Worm (Caenorhabditis elegans) whole organism, L1 larva: ENCODE data around the gene T26H5.9.

ENCODE experiments used
- C16A3.4 ChIP-seq: fragments of 150-350 bp; optimal IDR thresholded peaks from 2 replicates; lab custom pipeline; 2014; ENCODE audit warnings: missing biosample characterization, missing genetic modification characterization
- ama-1 ChIP-seq: fragments of 150-350 bp; optimal IDR thresholded peaks from 2 replicates; lab custom pipeline; 2014
- blmp-1 ChIP-seq: fragments of 150-350 bp; optimal IDR thresholded peaks from 2 replicates; lab custom pipeline; 2014; ENCODE audit warnings: missing biosample characterization, missing genetic modification characterization
- ceh-63 ChIP-seq: fragments of 200-800 bp; sonication (Bioruptor generic); optimal IDR thresholded peaks from 2 replicates; lab custom pipeline; 2018; ENCODE audit warnings: mild to moderate bottlenecking, missing genetic modification characterization, missing compliant biosample characterization
- ceh-8 ChIP-seq: fragments of 200-800 bp; sonication (Bioruptor generic); optimal IDR thresholded peaks from 2 replicates; lab custom pipeline; 2018; ENCODE audit warnings: mild to moderate bottlenecking, missing genetic modification characterization, moderate library complexity, missing compliant biosample characterization
- ceh-82 ChIP-seq, 3 experiments: fragments of 150-350 bp in 1 of 3; sonication (generic microtip) in 2 of 3; optimal IDR thresholded peaks; 2 replicates each; lab custom pipeline; 2014 to 2017; ENCODE audit warnings: missing biosample characterization in 3 of 3, missing genetic modification characterization in 3 of 3
- dsc-1 ChIP-seq: sonication (generic microtip); optimal IDR thresholded peaks from 2 replicates; lab custom pipeline; 2016; ENCODE audit warnings: mild to moderate bottlenecking, missing genetic modification characterization, missing compliant biosample characterization
- efl-3 ChIP-seq: fragments of 200-800 bp; sonication (Bioruptor generic); optimal IDR thresholded peaks from 2 replicates; lab custom pipeline; 2018; ENCODE audit warnings: mild to moderate bottlenecking, missing genetic modification characterization, missing compliant biosample characterization
- egl-13 ChIP-seq: sonication (generic microtip); optimal IDR thresholded peaks from 2 replicates; lab custom pipeline; 2016; ENCODE audit warnings: missing genotype, missing genetic modification reagents, missing genetic modification characterization, missing compliant biosample characterization
- egl-27 ChIP-seq, 2 experiments: fragments of 150-350 bp in 1 of 2; sonication (generic microtip); optimal IDR thresholded peaks; 3 replicates each; lab custom pipeline; 2017 to 2018; ENCODE audit warnings: missing biosample characterization in 2 of 2, missing genetic modification characterization in 2 of 2, missing genetic modification reagents in 2 of 2
- elt-2 ChIP-seq: sonication (generic microtip); optimal IDR thresholded peaks from 2 replicates; lab custom pipeline; 2016; ENCODE audit warnings: missing genetic modification characterization, mild to moderate bottlenecking, inconsistent platforms, missing compliant biosample characterization, missing genetic modification reagents
- elt-3 ChIP-seq, 6 experiments: fragments of 150-350 bp in 1 of 6; sonication (generic microtip); optimal IDR thresholded peaks; 2 replicates each; lab custom pipeline; 2017 to 2018; ENCODE audit warnings: missing biosample characterization in 6 of 6, missing genetic modification characterization in 6 of 6, inconsistent platforms in 1 of 6
- fkh-4 ChIP-seq: sonication (generic microtip); optimal IDR thresholded peaks from 2 replicates; lab custom pipeline; 2016; ENCODE audit warnings: missing compliant biosample characterization, missing genetic modification characterization, borderline replicate concordance
- fos-1 ChIP-seq: fragments of 150-350 bp; optimal IDR thresholded peaks from 2 replicates; lab custom pipeline; 2014; ENCODE audit warnings: missing biosample characterization, missing genetic modification characterization
- grh-1 ChIP-seq: fragments of 200-800 bp; sonication (Bioruptor generic); IDR thresholded peaks from 2 replicates; pipeline ENCODE4 v1.3.6; 2022; ENCODE audit warnings: missing genetic modification reagents, missing genetic modification characterization, missing compliant biosample characterization
- hpl-2 ChIP-seq: fragments of 150-350 bp; optimal IDR thresholded peaks from 2 replicates; lab custom pipeline; 2014; ENCODE audit warnings: missing biosample characterization, missing genetic modification reagents, missing genetic modification characterization
- jun-1 ChIP-seq: fragments of 150-350 bp; optimal IDR thresholded peaks from 2 replicates; lab custom pipeline; 2014; ENCODE audit warnings: missing biosample characterization, missing genetic modification reagents, missing genetic modification characterization
- lin-13 ChIP-seq: fragments of 150-350 bp; optimal IDR thresholded peaks from 2 replicates; lab custom pipeline; 2014; ENCODE audit warnings: missing biosample characterization, missing genetic modification reagents, missing genetic modification characterization
- lin-15B ChIP-seq: fragments of 150-350 bp; sonication (generic microtip); optimal IDR thresholded peaks from 3 replicates; lab custom pipeline; 2014; ENCODE audit warnings: missing biosample characterization, missing genetic modification characterization
- mab-9 ChIP-seq: fragments of 200-800 bp; sonication (Bioruptor generic); IDR thresholded peaks from 2 replicates; pipeline ENCODE4 v1.3.6; 2022; ENCODE audit warnings: missing genetic modification reagents, missing genetic modification characterization, missing compliant biosample characterization
- mef-2 ChIP-seq: fragments of 150-350 bp; optimal IDR thresholded peaks from 2 replicates; lab custom pipeline; 2014; ENCODE audit warnings: missing biosample characterization, missing genetic modification characterization
- mep-1 ChIP-seq: fragments of 150-350 bp; optimal IDR thresholded peaks from 2 replicates; lab custom pipeline; 2014; ENCODE audit warnings: missing biosample characterization, missing genetic modification characterization
- nhr-12 ChIP-seq: sonication (generic microtip); optimal IDR thresholded peaks from 2 replicates; lab custom pipeline; 2017; ENCODE audit warnings: missing biosample characterization, missing genetic modification characterization
- nhr-237 ChIP-seq: fragments of 150-350 bp; optimal IDR thresholded peaks from 2 replicates; lab custom pipeline; 2014; ENCODE audit warnings: missing biosample characterization, missing genetic modification characterization
- nhr-71 ChIP-seq: sonication (generic microtip); optimal IDR thresholded peaks from 2 replicates; lab custom pipeline; 2016; ENCODE audit warnings: mild to moderate bottlenecking, missing genetic modification characterization, moderate library complexity, missing compliant biosample characterization
- nhr-76 ChIP-seq: sonication (generic microtip); optimal IDR thresholded peaks from 2 replicates; lab custom pipeline; 2017; ENCODE audit warnings: missing biosample characterization, missing genetic modification characterization
- nhr-77 ChIP-seq: fragments of 150-350 bp; optimal IDR thresholded peaks from 2 replicates; lab custom pipeline; 2014; ENCODE audit warnings: missing biosample characterization, missing genetic modification characterization
- pqm-1 ChIP-seq: sonication (generic microtip); optimal IDR thresholded peaks from 3 replicates; lab custom pipeline; 2017; ENCODE audit warnings: missing biosample characterization, missing genetic modification characterization
- skn-1 ChIP-seq: fragments of 150-350 bp; optimal IDR thresholded peaks from 2 replicates; lab custom pipeline; 2014; ENCODE audit warnings: missing biosample characterization, missing genetic modification characterization
- sptf-1 ChIP-seq: fragments of 150-350 bp; optimal IDR thresholded peaks from 2 replicates; lab custom pipeline; 2014; ENCODE audit warnings: missing biosample characterization, missing genetic modification characterization
- swsn-7 ChIP-seq: sonication (generic microtip); optimal IDR thresholded peaks from 2 replicates; lab custom pipeline; 2016; ENCODE audit warnings: missing genetic modification characterization, missing compliant biosample characterization
- unc-130 ChIP-seq: fragments of 150-350 bp; optimal IDR thresholded peaks from 2 replicates; lab custom pipeline; 2017; ENCODE audit warnings: missing biosample characterization, missing genetic modification characterization, inconsistent platforms
- unc-30 ChIP-seq: sonication (generic microtip); optimal IDR thresholded peaks from 2 replicates; lab custom pipeline; 2017; ENCODE audit warnings: missing biosample characterization, missing genetic modification characterization
- unc-86 ChIP-seq: sonication (generic microtip); optimal IDR thresholded peaks from 2 replicates; lab custom pipeline; 2016; ENCODE audit warnings: missing genetic modification characterization, missing compliant biosample characterization
- vab-15 ChIP-seq: sonication (generic microtip); optimal IDR thresholded peaks from 2 replicates; lab custom pipeline; 2017; ENCODE audit warnings: missing genotype, mild to moderate bottlenecking, missing genetic modification characterization, missing compliant biosample characterization
- xbp-1 ChIP-seq: sonication (generic microtip); optimal IDR thresholded peaks from 2 replicates; lab custom pipeline; 2016; ENCODE audit warnings: missing genetic modification characterization, missing compliant biosample characterization
- ztf-11 ChIP-seq, 2 experiments: sonication (generic microtip); optimal IDR thresholded peaks; 2 replicates each; lab custom pipeline; 2016 to 2017; ENCODE audit warnings: missing genetic modification characterization in 2 of 2, missing biosample characterization in 1 of 2, missing compliant biosample characterization in 1 of 2

Gene T26H5.9

DNA sequence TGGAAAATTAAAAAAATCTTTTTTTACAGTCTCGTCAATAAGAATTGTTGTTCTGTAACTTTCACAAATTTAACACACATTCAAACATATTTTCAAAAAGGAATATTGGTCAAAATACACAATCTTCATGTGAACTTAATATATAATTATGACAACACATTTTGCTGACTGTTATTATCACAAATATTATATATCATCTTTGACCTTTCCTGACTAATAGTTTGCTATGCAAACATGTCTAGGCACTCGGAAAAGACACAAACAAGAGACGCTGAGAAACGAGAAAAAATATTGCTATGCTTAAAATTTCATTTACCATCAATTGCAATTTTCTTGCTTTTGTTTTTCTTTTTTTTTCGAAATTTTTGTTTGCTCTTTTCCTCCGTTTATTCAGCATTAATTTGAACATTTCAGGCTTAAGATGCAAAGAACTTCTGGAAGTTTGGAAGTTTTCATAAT, 42.8 kb upstream of the T26H5.9 start, which contains the start of gene fbxa-135:
fbxa-135 (plus strand) TSS at position 409 of the 459 bp plus-strand sequence.
- peak; percentile 3 for TF ChIP-seq elt-2 (tag; lab: Kevin White, UChicago)
- no peak for TF ChIP-seq elt-3 (tag; optimal IDR thresholded peaks at IDR 0.05; lab: Kevin White, UChicago)

DNA sequence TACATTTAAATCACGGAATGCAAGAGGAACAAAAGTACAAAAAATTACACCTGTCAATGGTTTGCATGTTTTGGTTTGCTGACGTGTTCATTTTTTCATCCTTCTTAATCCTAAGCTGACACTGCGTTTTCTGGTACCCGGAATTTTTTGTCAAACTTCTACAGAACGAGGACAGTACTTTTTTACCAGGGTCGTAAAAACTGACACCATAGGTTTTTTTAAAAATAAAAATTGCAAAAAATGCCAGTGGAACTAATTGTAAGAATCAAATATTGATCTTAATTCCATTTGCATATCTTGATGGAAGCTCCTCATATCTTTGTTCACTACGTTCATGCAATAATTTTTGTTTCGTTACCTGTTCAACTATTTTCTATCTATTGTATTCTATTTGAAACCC, 39.9 kb upstream of the T26H5.9 start, which contains the start of gene srh-258:
srh-258 (plus strand) TSS at position 301 of the 400 bp plus-strand sequence.
- TF ChIP-seq ceh-82 (tag; optimal IDR thresholded peaks at IDR 0.05; lab: Kevin White, UChicago) (no peak), fos-1 (tag; lab: Kevin White, UChicago) (no peak), fkh-4 (tag; lab: Kevin White, UChicago) (no peak)

ce11 chrV:15406928-15407327, 37.8 kb upstream of the T26H5.9 start, which contains the start of gene srh-257:
TSS of gene srh-257 (plus strand) at chrV:15407228.
- TF ChIP-seq lin-15B (no peak), elt-2 (tag; lab: Kevin White, UChicago) (no peak), ama-1 (lab: Kevin White, UChicago) (no peak), dsc-1 (no peak), xbp-1 (tag; lab: Kevin White, UChicago) (no peak)

- TF ChIP-seq mef-2 (tag; lab: Kevin White, UChicago) (no peak), dsc-1 (no peak), unc-30 (tag; lab: Kevin White, UChicago) (no peak), mep-1 (tag; lab: Kevin White, UChicago) (no peak)
- TF ChIP-seq, all 84 proteins: peak for 0
Measured at ce11 chrV:15412625-15413024, 32.1 kb upstream of the T26H5.9 start, which contains the start of gene srbc-63. TSS of gene srbc-63 (minus strand) at chrV:15412725.

- TF ChIP-seq nhr-77 (tag; lab: Kevin White, UChicago) (no peak), ceh-63 (no peak), grh-1 (no peak), nhr-76 (tag; lab: Kevin White, UChicago) (no peak), pqm-1 (no peak), lin-13 (GFP tag; lab: Kevin White, UChicago) (no peak), blmp-1 (no peak), unc-130 (no peak), skn-1 (tag; lab: Kevin White, UChicago) (no peak), hpl-2 (GFP tag; lab: Kevin White, UChicago) (no peak), jun-1 (tag; lab: Kevin White, UChicago) (no peak), vab-15 (tag; lab: Kevin White, UChicago) (no peak), C16A3.4 (no peak), ztf-11 (tag; optimal IDR thresholded peaks at IDR 0.05; lab: Kevin White, UChicago) (no peak)
Measured at ce11 chrV:15413847-15414246, 30.9 kb upstream of the T26H5.9 start, which contains the start of gene srh-264. TSS of gene srh-264 (plus strand) at chrV:15414147.

DNA sequence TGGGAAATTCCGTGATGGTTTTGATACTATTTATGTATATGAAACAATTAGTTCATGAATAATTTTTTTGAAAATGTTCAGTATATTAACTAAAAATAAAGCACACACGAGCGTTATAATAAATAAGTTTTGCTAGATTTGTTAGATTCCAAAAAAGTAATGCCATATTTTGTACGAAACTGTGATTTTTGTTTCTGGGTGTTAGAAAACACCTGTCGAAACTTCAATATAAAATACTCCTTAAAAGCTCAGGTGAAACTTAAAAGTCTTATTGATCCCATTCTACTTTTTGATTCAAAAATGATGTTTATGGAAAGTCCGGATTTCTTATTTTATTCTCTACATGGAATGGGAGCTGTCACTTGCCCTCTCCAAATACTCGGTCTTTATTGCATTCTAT, 28.8 kb upstream of the T26H5.9 start, which contains the start of gene srh-265:
srh-265 (plus strand) TSS at position 301 of the 400 bp plus-strand sequence.
- TF ChIP-seq egl-13 (tag; lab: Kevin White, UChicago) (no peak), nhr-12 (tag; lab: Kevin White, UChicago) (no peak), mab-9 (GFP tag; lab: Robert Waterston, UW) (no peak), swsn-7 (tag; lab: Kevin White, UChicago) (no peak), unc-30 (tag; lab: Kevin White, UChicago) (no peak), unc-86 (tag; lab: Kevin White, UChicago) (no peak), ceh-8 (GFP tag; lab: Kevin White, UChicago) (no peak), nhr-71 (tag; lab: Kevin White, UChicago) (no peak), fkh-4 (tag; lab: Kevin White, UChicago) (no peak), egl-27 (tag; optimal IDR thresholded peaks at IDR 0.05; lab: Kevin White, UChicago) (no peak), lin-13 (GFP tag; lab: Kevin White, UChicago) (no peak), nhr-237 (tag; lab: Kevin White, UChicago) (no peak), sptf-1 (tag; lab: Kevin White, UChicago) (no peak), efl-3 (GFP tag; lab: Kevin White, UChicago) (no peak)
